Fruit fly (Drosophila melanogaster): ENCODE measurements around the gene CG33229.

- TF ChIP-seq CG8478 (optimal IDR thresholded peaks at IDR 0.05) (no peak), CTCF (optimal IDR thresholded peaks at IDR 0.05) (no peak)
Measured at dm6 chr3L:231504-231903, 7.9 kb downstream of the CG33229 start, which contains the start of gene CG42846.

Data from S2 (cell line).